Fruit fly (Drosophila melanogaster) whole organism, embryonic: ENCODE measurements around the gene CG6966.
A peak's percentile ranks its signal among the peaks of the same experiment; 100 is the strongest.

ENCODE experiments used
- C15 ChIP-seq: fragments of 200-800 bp; sonication (Bioruptor generic); IDR thresholded peaks from 3 replicates; pipeline ENCODE4 v1.3.6; 2022; ENCODE audit warnings: missing biosample characterization, missing genetic modification characterization
- CG10267 ChIP-seq: fragments of 200-800 bp; sonication (Bioruptor generic); optimal IDR thresholded peaks from 2 replicates; lab custom pipeline; 2018; ENCODE audit warnings: missing biosample characterization, mild to moderate bottlenecking, missing genetic modification characterization, moderate library complexity
- CG10274 ChIP-seq: fragments of 200-800 bp; sonication (Bioruptor generic); optimal IDR thresholded peaks from 3 replicates; lab custom pipeline; 2017; ENCODE audit warnings: missing biosample characterization, mild to moderate bottlenecking, missing genetic modification characterization
- CG12744 ChIP-seq: fragments of 200-800 bp; sonication (Bioruptor generic); optimal IDR thresholded peaks from 2 replicates; lab custom pipeline; 2016; ENCODE audit warnings: missing biosample characterization, missing genetic modification characterization
- CG13287 ChIP-seq: fragments of 200-800 bp; sonication (Bioruptor generic); IDR thresholded peaks from 2 replicates; pipeline ENCODE4 v1.3.6; 2022; ENCODE audit warnings: missing biosample characterization, missing genetic modification characterization; ENCODE audit not compliant: partially characterized antibody
- CG14860 ChIP-seq: fragments of 200-800 bp; sonication (Bioruptor generic); IDR thresholded peaks from 3 replicates; pipeline ENCODE4 v1.3.6; 2022; ENCODE audit warnings: missing biosample characterization, missing genetic modification characterization; ENCODE audit not compliant: partially characterized antibody
- CG14965 ChIP-seq: fragments of 200-800 bp; sonication (Bioruptor generic); optimal IDR thresholded peaks from 2 replicates; lab custom pipeline; 2016; ENCODE audit warnings: missing biosample characterization, missing genetic modification characterization, borderline replicate concordance
- CG1603 ChIP-seq: fragments of 200-800 bp; sonication (Bioruptor generic); optimal IDR thresholded peaks from 2 replicates; lab custom pipeline; 2019; ENCODE audit warnings: missing biosample characterization, mild to moderate bottlenecking, missing genetic modification characterization, moderate library complexity
- CG16813 ChIP-seq: fragments of 200-800 bp; sonication (Bioruptor generic); IDR thresholded peaks from 3 replicates; pipeline ENCODE4 v1.3.6; 2022; ENCODE audit warnings: missing biosample characterization, missing genetic modification characterization; ENCODE audit not compliant: partially characterized antibody
- CG16863 ChIP-seq: fragments of 200-800 bp; sonication (Bioruptor generic); optimal IDR thresholded peaks from 3 replicates; lab custom pipeline; 2016; ENCODE audit warnings: missing biosample characterization, missing genetic modification characterization
- CG17359 ChIP-seq: fragments of 200-800 bp; sonication (Bioruptor generic); optimal IDR thresholded peaks from 3 replicates; lab custom pipeline; 2018; ENCODE audit warnings: missing biosample characterization, mild to moderate bottlenecking, missing genetic modification characterization, moderate library complexity
- CG17568 ChIP-seq: fragments of 200-800 bp; sonication (Bioruptor generic); optimal IDR thresholded peaks from 2 replicates; lab custom pipeline; 2018; ENCODE audit warnings: missing biosample characterization, mild to moderate bottlenecking, missing genetic modification characterization, moderate library complexity
- CG30403 ChIP-seq: fragments of 200-800 bp; sonication (Bioruptor generic); optimal IDR thresholded peaks from 3 replicates; lab custom pipeline; 2016; ENCODE audit warnings: missing biosample characterization, missing genetic modification characterization
- CG30431 ChIP-seq: fragments of 200-800 bp; sonication (Bioruptor generic); optimal IDR thresholded peaks from 2 replicates; lab custom pipeline; 2017; ENCODE audit warnings: missing biosample characterization, missing genetic modification characterization
- CG3726 ChIP-seq: fragments of 200-800 bp; sonication (Bioruptor generic); IDR thresholded peaks from 3 replicates; pipeline ENCODE4, ENCODE4 v1.3.6; 2022; ENCODE audit warnings: missing biosample characterization, missing genetic modification characterization
- CG5180 ChIP-seq: fragments of 200-800 bp; sonication (Bioruptor generic); optimal IDR thresholded peaks from 3 replicates; lab custom pipeline; 2017; ENCODE audit warnings: missing biosample characterization, missing genetic modification characterization, mild to moderate bottlenecking, moderate library complexity, missing genetic modification reagents
- CG5953 ChIP-seq: fragments of 200-800 bp; sonication (Bioruptor generic); IDR thresholded peaks from 2 replicates; pipeline ENCODE4 v1.3.6; 2022; ENCODE audit warnings: missing biosample characterization, missing genetic modification characterization
- CG8388 ChIP-seq: fragments of 200-800 bp; sonication (Bioruptor generic); optimal IDR thresholded peaks from 2 replicates; lab custom pipeline; 2019; ENCODE audit warnings: missing biosample characterization, mild to moderate bottlenecking, missing genetic modification characterization, moderate library complexity
- Dek ChIP-seq: fragments of 200-800 bp; sonication (Bioruptor generic); optimal IDR thresholded peaks from 3 replicates; lab custom pipeline; 2019; ENCODE audit warnings: missing biosample characterization, mild to moderate bottlenecking, missing genetic modification characterization, moderate library complexity
- Doc3 ChIP-seq: fragments of 200-800 bp; sonication (Bioruptor generic); IDR thresholded peaks from 3 replicates; pipeline ENCODE4 v1.3.6; 2022; ENCODE audit warnings: missing biosample characterization, missing genetic modification characterization; ENCODE audit not compliant: partially characterized antibody
- Drgx ChIP-seq: fragments of 200-800 bp; sonication (Bioruptor generic); IDR thresholded peaks from 2 replicates; pipeline ENCODE4 v1.3.6; 2022; ENCODE audit warnings: missing biosample characterization, missing genetic modification characterization
- GATAe ChIP-seq: fragments of 200-800 bp; sonication (Bioruptor generic); conservative IDR thresholded peaks from 2 replicates; pipeline ENCODE4 v1.3.6; 2022; ENCODE audit warnings: missing biosample characterization, missing genetic modification characterization
- HLHmδ ChIP-seq: fragments of 200-800 bp; sonication (Bioruptor generic); optimal IDR thresholded peaks from 2 replicates; lab custom pipeline; 2018; ENCODE audit warnings: missing biosample characterization, mild to moderate bottlenecking, missing genetic modification characterization, moderate library complexity
- Hmr ChIP-seq: fragments of 200-800 bp; sonication (Bioruptor generic); optimal IDR thresholded peaks from 3 replicates; lab custom pipeline; 2017; ENCODE audit warnings: mild to moderate bottlenecking, missing biosample characterization, missing genetic modification reagents, missing genetic modification characterization
- Lim3 ChIP-seq: fragments of 200-800 bp; sonication (Bioruptor generic); IDR thresholded peaks from 2 replicates; pipeline ENCODE4 v1.3.6; 2022; ENCODE audit warnings: missing biosample characterization, missing genetic modification characterization
- Med ChIP-seq: fragments of 200-800 bp; sonication (Bioruptor generic); peaks from one replicate; lab custom pipeline; 2016; ENCODE audit warnings: missing biosample characterization, missing genetic modification characterization, mild to moderate bottlenecking, inconsistent platforms, moderate library complexity
- Meics ChIP-seq: fragments of 200-800 bp; sonication (Bioruptor generic); optimal IDR thresholded peaks from 2 replicates; lab custom pipeline; 2017; ENCODE audit warnings: missing biosample characterization, mild to moderate bottlenecking, missing genetic modification characterization
- NK7.1 ChIP-seq: fragments of 200-800 bp; sonication (Bioruptor generic); optimal IDR thresholded peaks from 3 replicates; lab custom pipeline; 2016; ENCODE audit warnings: missing biosample characterization, missing genetic modification characterization
- Nf-YB ChIP-seq: fragments of 200-800 bp; sonication (Bioruptor generic); optimal IDR thresholded peaks from 3 replicates; lab custom pipeline; 2019; ENCODE audit warnings: missing biosample characterization, mild to moderate bottlenecking, missing genetic modification characterization, moderate library complexity
- Nf-YC ChIP-seq: fragments of 200-800 bp; optimal IDR thresholded peaks from 3 replicates; lab custom pipeline; 2019; ENCODE audit warnings: missing biosample characterization, mild to moderate bottlenecking, missing genetic modification characterization, moderate library complexity
- Opbp ChIP-seq: fragments of 200-800 bp; sonication (Bioruptor generic); IDR thresholded peaks from 3 replicates; pipeline ENCODE4 v1.3.6; 2022; ENCODE audit warnings: missing biosample characterization, missing genetic modification characterization; ENCODE audit not compliant: partially characterized antibody
- Side ChIP-seq: fragments of 200-800 bp; sonication (Bioruptor generic); optimal IDR thresholded peaks from 2 replicates; lab custom pipeline; 2016; ENCODE audit warnings: missing biosample characterization, missing genetic modification characterization
- Six4 ChIP-seq: fragments of 200-800 bp; sonication (Bioruptor generic); optimal IDR thresholded peaks from 2 replicates; lab custom pipeline; 2016; ENCODE audit warnings: missing biosample characterization, missing genetic modification characterization
- Spps ChIP-seq: fragments of 200-800 bp; sonication (Bioruptor generic); optimal IDR thresholded peaks from 2 replicates; lab custom pipeline; 2018; ENCODE audit warnings: missing biosample characterization, mild to moderate bottlenecking, missing genetic modification characterization
- Sry-δ ChIP-seq: fragments of 200-800 bp; sonication (Bioruptor generic); optimal IDR thresholded peaks from 2 replicates; lab custom pipeline; 2016; ENCODE audit warnings: missing biosample characterization, missing genetic modification characterization
- Trl ChIP-seq, 3 experiments: fragments of >200 bp in 2 of 3; fragments of 200-800 bp in 1 of 3; sonication (Bioruptor generic) in 1 of 3; optimal IDR thresholded peaks; 2 replicates in 1 of 3; 3 replicates in 2 of 3; lab custom pipeline; 2016 to 2017; ENCODE audit warnings: missing biosample characterization in 1 of 3, missing genetic modification characterization in 1 of 3
- ab ChIP-seq: fragments of 200-800 bp; sonication (Bioruptor generic); optimal IDR thresholded peaks from 2 replicates; lab custom pipeline; 2016; ENCODE audit warnings: missing biosample characterization, missing genetic modification characterization
- abd-A ChIP-seq: fragments of 200-800 bp; sonication (Bioruptor generic); optimal IDR thresholded peaks from 3 replicates; lab custom pipeline; 2019; ENCODE audit warnings: missing biosample characterization, mild to moderate bottlenecking, missing genetic modification characterization, moderate library complexity
- btn ChIP-seq: fragments of 200-800 bp; sonication (Bioruptor generic); optimal IDR thresholded peaks from 2 replicates; lab custom pipeline; 2016; ENCODE audit warnings: missing biosample characterization, missing genetic modification characterization
- dmrt11E ChIP-seq: fragments of 200-800 bp; sonication (Bioruptor generic); optimal IDR thresholded peaks from 3 replicates; lab custom pipeline; 2018; ENCODE audit warnings: missing biosample characterization, mild to moderate bottlenecking, missing genetic modification characterization, moderate library complexity
- ewg ChIP-seq: fragments of 200-800 bp; sonication (Bioruptor generic); optimal IDR thresholded peaks from 3 replicates; lab custom pipeline; 2017; ENCODE audit warnings: mild to moderate bottlenecking, missing biosample characterization, missing genetic modification reagents, missing genetic modification characterization
- fd96Cb ChIP-seq: fragments of 200-800 bp; sonication (Bioruptor generic); optimal IDR thresholded peaks from 2 replicates; lab custom pipeline; 2018; ENCODE audit warnings: missing biosample characterization, mild to moderate bottlenecking, missing genetic modification characterization, moderate library complexity
- repo ChIP-seq: fragments of 200-800 bp; sonication (Bioruptor generic); optimal IDR thresholded peaks from 2 replicates; lab custom pipeline; 2016; ENCODE audit warnings: missing biosample characterization, missing genetic modification characterization
- row ChIP-seq: fragments of 200-800 bp; sonication (Bioruptor generic); IDR thresholded peaks from 3 replicates; pipeline ENCODE4 v1.3.6; 2022; ENCODE audit warnings: missing biosample characterization, missing genetic modification characterization
- schlank ChIP-seq: fragments of 200-800 bp; sonication (Bioruptor generic); optimal IDR thresholded peaks from 2 replicates; lab custom pipeline; 2018; ENCODE audit warnings: missing biosample characterization, mild to moderate bottlenecking, missing genetic modification characterization
- sug ChIP-seq: fragments of 200-800 bp; optimal IDR thresholded peaks from 2 replicates; lab custom pipeline; 2019; ENCODE audit warnings: missing biosample characterization, mild to moderate bottlenecking, missing genetic modification characterization, moderate library complexity
- wek ChIP-seq: fragments of 200-800 bp; sonication (Bioruptor generic); optimal IDR thresholded peaks from 3 replicates; lab custom pipeline; 2018; ENCODE audit warnings: missing biosample characterization, mild to moderate bottlenecking, missing genetic modification characterization, moderate library complexity
- yki ChIP-seq: fragments of >200 bp; optimal IDR thresholded peaks from 3 replicates; lab custom pipeline; 2018
- zen ChIP-seq: fragments of 200-800 bp; sonication (Bioruptor generic); optimal IDR thresholded peaks from 3 replicates; lab custom pipeline; 2018; ENCODE audit warnings: missing biosample characterization, mild to moderate bottlenecking, missing genetic modification characterization, moderate library complexity
- zen2 ChIP-seq: fragments of 200-800 bp; sonication (Bioruptor generic); IDR thresholded peaks from 3 replicates; pipeline ENCODE4 v1.3.6; 2022; ENCODE audit warnings: missing biosample characterization, missing genetic modification characterization; ENCODE audit not compliant: partially characterized antibody

The CG6966 gene

DNA sequence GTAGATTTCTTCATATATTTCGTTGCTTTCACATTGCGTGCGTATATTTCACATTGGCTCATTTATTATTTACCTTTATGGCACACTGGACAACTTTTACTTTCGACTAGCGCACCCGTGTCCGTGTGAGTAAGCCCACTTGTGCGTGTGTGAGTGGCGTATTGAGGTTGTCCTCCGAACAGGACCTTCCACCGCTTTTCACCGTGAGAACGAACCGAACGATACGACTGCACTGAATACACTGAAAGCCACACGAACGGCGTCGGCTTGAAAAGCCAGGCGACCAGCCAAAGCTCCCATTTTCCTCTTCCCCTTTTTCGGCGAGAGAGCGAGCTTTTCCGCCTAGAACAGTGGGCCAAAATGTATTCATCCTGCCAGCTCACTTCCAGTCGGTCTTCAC lies 18.5 kb downstream of the CG6966 start, which contains the start of gene dpr9 (continued):
- TF ChIP-seq CG10267 (tag; lab: Kevin White, UChicago) (no peak), repo (GFP tag; lab: Kevin White, UChicago) (no peak), dmrt11E (no peak), ab (GFP tag; lab: Kevin White, UChicago) (no peak), C15 (GFP tag; lab: Robert Waterston, UW) (no peak), GATAe (GFP tag; lab: Robert Waterston, UW) (no peak), CG12744 (GFP tag; lab: Kevin White, UChicago) (no peak), row (no peak), HLHmδ (GFP tag; lab: Kevin White, UChicago) (no peak), CG5180 (GFP tag; lab: Kevin White, UChicago) (no peak), Med (GFP tag; lab: Kevin White, UChicago) (peak; percentile 47), CG17568 (no peak), CG1603 (tag; lab: Kevin White, UChicago) (no peak), Doc3 (no peak), zen2 (no peak), wek (no peak), CG5953 (GFP tag; lab: Robert Waterston, UW) (no peak), CG16813 (GFP tag; lab: Robert Waterston, UW) (no peak), Opbp (no peak), CG13287 (GFP tag; lab: Robert Waterston, UW) (peak; percentile 12; the same call in 1 of the 2 replicates), schlank (tag; lab: Kevin White, UChicago) (no peak), CG14860 (no peak), CG8388 (GFP tag; lab: Kevin White, UChicago) (no peak), Drgx (GFP tag; lab: Robert Waterston, UW) (no peak), CG30431 (GFP tag; lab: Kevin White, UChicago) (no peak), Sry-δ (GFP tag; lab: Kevin White, UChicago) (no peak), Meics (GFP tag; lab: Kevin White, UChicago) (no peak), CG16863 (GFP tag; lab: Kevin White, UChicago) (no peak), sug (tag; lab: Kevin White, UChicago) (no peak), NK7.1 (GFP tag; lab: Kevin White, UChicago) (no peak), CG3726 (no peak), ewg (GFP tag; lab: Kevin White, UChicago) (no peak), Nf-YB (GFP tag; lab: Kevin White, UChicago) (no peak), Side (no peak), Spps (tag; lab: Kevin White, UChicago) (no peak), fd96Cb (tag; lab: Kevin White, UChicago) (no peak), abd-A (peak; percentile 37), btn (GFP tag; lab: Kevin White, UChicago) (no peak), CG10274 (GFP tag; lab: Kevin White, UChicago) (no peak), Six4 (GFP tag; lab: Kevin White, UChicago) (no peak), Nf-YC (no peak), Lim3 (GFP tag; lab: Robert Waterston, UW) (no peak), Trl (optimal IDR thresholded peaks at IDR 0.05; lab: Kevin White, UChicago) (peak in 1 of 2 experiments; percentile 25), Trl (GFP tag; optimal IDR thresholded peaks at IDR 0.05; lab: Kevin White, UChicago) (no peak), CG30403 (no peak), yki (lab: Kevin White, UChicago) (no peak), Dek (tag; lab: Kevin White, UChicago) (no peak), Hmr (GFP tag; lab: Kevin White, UChicago) (peak; percentile 2), zen (no peak), CG17359 (tag; lab: Kevin White, UChicago) (no peak), CG14965 (no peak)
